Fruit fly (Drosophila melanogaster) whole organism, prepupa: Measurements from ENCODE around the gene Arts.
A peak's percentile ranks its signal among the peaks of the same experiment; 100 is the strongest.

Experiments used
- Blimp-1 ChIP-seq: fragments of 200-800 bp; sonication (Bioruptor generic); optimal IDR thresholded peaks from 3 replicates; lab custom pipeline; 2017; ENCODE audit warnings: missing biosample characterization, missing genetic modification characterization, mild to moderate bottlenecking, moderate library complexity, missing genetic modification reagents
- CG10631 ChIP-seq: fragments of 200-800 bp; sonication (Bioruptor generic); optimal IDR thresholded peaks from 2 replicates; lab custom pipeline; 2016; ENCODE audit warnings: missing biosample characterization, missing genetic modification characterization
- CG10669 ChIP-seq: fragments of 200-800 bp; sonication (Bioruptor generic); optimal IDR thresholded peaks from 3 replicates; lab custom pipeline; 2018; ENCODE audit warnings: missing biosample characterization, mild to moderate bottlenecking, missing genetic modification characterization, moderate library complexity
- CG11294 ChIP-seq: fragments of 200-800 bp; sonication (Bioruptor generic); IDR thresholded peaks from 2 replicates; pipeline ENCODE4 v1.3.6; 2022; ENCODE audit warnings: missing biosample characterization, missing genetic modification characterization
- CG11762 ChIP-seq: fragments of 200-800 bp; sonication (Bioruptor generic); optimal IDR thresholded peaks from 3 replicates; lab custom pipeline; 2016; ENCODE audit warnings: missing biosample characterization, missing genetic modification characterization; ENCODE audit not compliant: insufficient read depth
- CG11902 ChIP-seq: fragments of 200-800 bp; sonication (Bioruptor generic); optimal IDR thresholded peaks from 3 replicates; lab custom pipeline; 2016; ENCODE audit warnings: missing biosample characterization, missing genetic modification characterization
- CG15336 ChIP-seq: fragments of 200-800 bp; sonication (Bioruptor generic); IDR thresholded peaks from 2 replicates; pipeline ENCODE4 v1.3.6; 2022; ENCODE audit warnings: missing biosample characterization, missing genetic modification characterization
- CG16779 ChIP-seq: fragments of 200-800 bp; sonication (Bioruptor generic); optimal IDR thresholded peaks from 3 replicates; lab custom pipeline; 2017; ENCODE audit warnings: missing biosample characterization, mild to moderate bottlenecking, missing genetic modification characterization
- CG3032 ChIP-seq: fragments of 200-800 bp; optimal IDR thresholded peaks from 2 replicates; lab custom pipeline; 2019; ENCODE audit warnings: missing biosample characterization, mild to moderate bottlenecking, missing genetic modification characterization, moderate library complexity
- CG31627 ChIP-seq: fragments of 200-800 bp; sonication (Bioruptor generic); optimal IDR thresholded peaks from 3 replicates; lab custom pipeline; 2016; ENCODE audit warnings: missing biosample characterization, missing genetic modification characterization
- CG32006 ChIP-seq: fragments of 200-800 bp; sonication (Bioruptor generic); optimal IDR thresholded peaks from 3 replicates; lab custom pipeline; 2017; ENCODE audit warnings: missing biosample characterization, mild to moderate bottlenecking, missing genetic modification characterization
- CG34406 ChIP-seq: fragments of 200-800 bp; sonication (Bioruptor generic); optimal IDR thresholded peaks from 3 replicates; lab custom pipeline; 2016; ENCODE audit warnings: missing biosample characterization, missing genetic modification characterization
- CG3919 ChIP-seq: fragments of 200-800 bp; sonication (Bioruptor generic); optimal IDR thresholded peaks from 3 replicates; lab custom pipeline; 2016; ENCODE audit warnings: missing biosample characterization, missing genetic modification characterization
- CG4318 ChIP-seq: fragments of 200-800 bp; sonication (Bioruptor generic); optimal IDR thresholded peaks from 3 replicates; lab custom pipeline; 2017; ENCODE audit warnings: missing biosample characterization, mild to moderate bottlenecking, missing genetic modification characterization
- CG6163 ChIP-seq: fragments of 200-800 bp; sonication (Bioruptor generic); IDR thresholded peaks from 3 replicates; pipeline ENCODE4 v1.3.6; 2022; ENCODE audit warnings: missing biosample characterization, missing genetic modification characterization
- CG6276 ChIP-seq: fragments of 200-800 bp; sonication (Bioruptor generic); optimal IDR thresholded peaks from 2 replicates; lab custom pipeline; 2017; ENCODE audit warnings: missing biosample characterization, mild to moderate bottlenecking, missing genetic modification characterization
- CG6792 ChIP-seq: fragments of 200-800 bp; sonication (Bioruptor generic); optimal IDR thresholded peaks from 3 replicates; lab custom pipeline; 2016; ENCODE audit warnings: missing biosample characterization, missing genetic modification characterization
- CG6808 ChIP-seq: fragments of 200-800 bp; sonication (Bioruptor generic); optimal IDR thresholded peaks from 3 replicates; lab custom pipeline; 2017; ENCODE audit warnings: missing biosample characterization, missing genetic modification characterization, mild to moderate bottlenecking, moderate library complexity, missing genetic modification reagents
- CG6854 ChIP-seq: fragments of 200-800 bp; sonication (Bioruptor generic); optimal IDR thresholded peaks from 2 replicates; lab custom pipeline; 2017; ENCODE audit warnings: missing biosample characterization, mild to moderate bottlenecking, missing genetic modification characterization
- CG7368 ChIP-seq: fragments of 200-800 bp; sonication (Bioruptor generic); optimal IDR thresholded peaks from 3 replicates; lab custom pipeline; 2016; ENCODE audit warnings: missing biosample characterization, missing genetic modification characterization
- CG8319 ChIP-seq: fragments of 200-800 bp; sonication (Bioruptor generic); optimal IDR thresholded peaks from 3 replicates; lab custom pipeline; 2016; ENCODE audit warnings: missing biosample characterization, missing genetic modification characterization
- CG8632 ChIP-seq: fragments of 200-800 bp; sonication (Bioruptor generic); optimal IDR thresholded peaks from 3 replicates; lab custom pipeline; 2016; ENCODE audit warnings: missing biosample characterization, missing genetic modification characterization
- CG9139 ChIP-seq: fragments of 200-800 bp; sonication (Bioruptor generic); optimal IDR thresholded peaks from 3 replicates; lab custom pipeline; 2017; ENCODE audit warnings: missing biosample characterization, mild to moderate bottlenecking, missing genetic modification characterization
- Eip75B ChIP-seq: fragments of 200-800 bp; sonication (Bioruptor generic); optimal IDR thresholded peaks from 3 replicates; lab custom pipeline; 2016; ENCODE audit warnings: missing biosample characterization, missing genetic modification characterization
- Eip78C ChIP-seq: fragments of 200-800 bp; sonication (Bioruptor generic); peaks from one replicate; lab custom pipeline; 2016; ENCODE audit warnings: missing biosample characterization, missing genetic modification characterization
- Eip93F ChIP-seq: fragments of 200-800 bp; sonication (Bioruptor generic); optimal IDR thresholded peaks from 2 replicates; lab custom pipeline; 2016; ENCODE audit warnings: missing biosample characterization, mild to moderate bottlenecking, missing genetic modification characterization
- Ets21C ChIP-seq: fragments of 200-800 bp; sonication (Bioruptor generic); optimal IDR thresholded peaks from 3 replicates; lab custom pipeline; 2016; ENCODE audit warnings: missing biosample characterization, missing genetic modification characterization
- Ets96B ChIP-seq: fragments of 200-800 bp; optimal IDR thresholded peaks from 2 replicates; lab custom pipeline; 2019; ENCODE audit warnings: missing biosample characterization, mild to moderate bottlenecking, missing genetic modification characterization, moderate library complexity
- Gug ChIP-seq: fragments of 200-800 bp; sonication (Bioruptor generic); IDR thresholded peaks from 2 replicates; pipeline ENCODE4 v1.3.6; 2022; ENCODE audit warnings: missing biosample characterization, missing genetic modification characterization
- Hr38 ChIP-seq: sonication (Bioruptor generic); optimal IDR thresholded peaks from 2 replicates; lab custom pipeline; 2016; ENCODE audit warnings: missing biosample characterization, missing genetic modification characterization
- Hr39 ChIP-seq: fragments of 200-800 bp; sonication (Bioruptor generic); optimal IDR thresholded peaks from 2 replicates; lab custom pipeline; 2016; ENCODE audit warnings: missing biosample characterization, missing genetic modification characterization
- Hr4 ChIP-seq: fragments of 200-800 bp; sonication (Bioruptor generic); optimal IDR thresholded peaks from 3 replicates; lab custom pipeline; 2016; ENCODE audit warnings: missing biosample characterization, missing genetic modification characterization
- Lpt ChIP-seq: fragments of 200-800 bp; sonication (Bioruptor generic); optimal IDR thresholded peaks from 3 replicates; lab custom pipeline; 2016; ENCODE audit warnings: missing biosample characterization, missing genetic modification characterization
- Met ChIP-seq: fragments of 200-800 bp; sonication (Bioruptor generic); optimal IDR thresholded peaks from 3 replicates; lab custom pipeline; 2016; ENCODE audit warnings: missing biosample characterization, missing genetic modification characterization
- OdsH ChIP-seq: fragments of 200-800 bp; sonication (Bioruptor generic); optimal IDR thresholded peaks from 3 replicates; lab custom pipeline; 2016; ENCODE audit warnings: missing biosample characterization, missing genetic modification characterization
- Sox102F ChIP-seq: fragments of 200-800 bp; sonication (Bioruptor generic); optimal IDR thresholded peaks from 2 replicates; lab custom pipeline; 2016; ENCODE audit warnings: missing biosample characterization, mild to moderate bottlenecking, missing genetic modification characterization
- Sox14 ChIP-seq: fragments of 200-800 bp; sonication (Bioruptor generic); optimal IDR thresholded peaks from 3 replicates; lab custom pipeline; 2016; ENCODE audit warnings: missing biosample characterization, missing genetic modification characterization
- Sox15 ChIP-seq: fragments of 200-800 bp; sonication (Bioruptor generic); optimal IDR thresholded peaks from 3 replicates; lab custom pipeline; 2016; ENCODE audit warnings: missing biosample characterization, missing genetic modification characterization
- acj6 ChIP-seq: fragments of 200-800 bp; sonication (Bioruptor generic); optimal IDR thresholded peaks from 3 replicates; lab custom pipeline; 2016; ENCODE audit warnings: missing biosample characterization, missing genetic modification characterization
- cyc ChIP-seq: fragments of 200-800 bp; sonication (Bioruptor generic); optimal IDR thresholded peaks from 3 replicates; lab custom pipeline; 2016; ENCODE audit warnings: missing biosample characterization, missing genetic modification characterization
- dac ChIP-seq: fragments of 200-800 bp; sonication (Bioruptor generic); optimal IDR thresholded peaks from 2 replicates; lab custom pipeline; 2017; ENCODE audit warnings: missing biosample characterization, mild to moderate bottlenecking, missing genetic modification characterization
- dsx ChIP-seq: fragments of 200-800 bp; optimal IDR thresholded peaks from 3 replicates; lab custom pipeline; 2019; ENCODE audit warnings: missing biosample characterization, mild to moderate bottlenecking, missing genetic modification characterization, moderate library complexity; ENCODE audit not compliant: poor library complexity, severe bottlenecking
- eg ChIP-seq: fragments of 200-800 bp; sonication (Bioruptor generic); IDR thresholded peaks from 3 replicates; pipeline ENCODE4 v1.3.6; 2022; ENCODE audit warnings: missing biosample characterization, missing genetic modification characterization
- esn ChIP-seq: fragments of 200-800 bp; sonication (Bioruptor generic); optimal IDR thresholded peaks from 2 replicates; lab custom pipeline; 2016; ENCODE audit warnings: missing biosample characterization, mild to moderate bottlenecking, missing genetic modification characterization, moderate library complexity
- fd85E ChIP-seq: fragments of 200-800 bp; sonication (Bioruptor generic); optimal IDR thresholded peaks from 3 replicates; lab custom pipeline; 2016; ENCODE audit warnings: missing biosample characterization, missing genetic modification characterization
- fkh ChIP-seq: fragments of 200-800 bp; sonication (Bioruptor generic); optimal IDR thresholded peaks from 3 replicates; lab custom pipeline; 2017; ENCODE audit warnings: missing biosample characterization, mild to moderate bottlenecking, missing genetic modification characterization, moderate library complexity
- lz ChIP-seq: fragments of 200-800 bp; sonication (Bioruptor generic); optimal IDR thresholded peaks from 3 replicates; lab custom pipeline; 2016; ENCODE audit warnings: missing biosample characterization, missing genetic modification characterization
- net ChIP-seq: fragments of 200-800 bp; sonication (Bioruptor generic); optimal IDR thresholded peaks from 3 replicates; lab custom pipeline; 2016; ENCODE audit warnings: missing biosample characterization, missing genetic modification characterization
- pdm3 ChIP-seq: fragments of 200-800 bp; sonication (Bioruptor generic); optimal IDR thresholded peaks from 3 replicates; lab custom pipeline; 2016; ENCODE audit warnings: missing biosample characterization, missing genetic modification characterization
- ss ChIP-seq, 2 experiments: fragments of 200-800 bp; sonication (Bioruptor generic); optimal IDR thresholded peaks; 2 replicates in 1 of 2; 3 replicates in 1 of 2; lab custom pipeline; 2017 to 2018; ENCODE audit warnings: mild to moderate bottlenecking in 2 of 2, missing biosample characterization in 2 of 2, missing genetic modification characterization in 2 of 2, moderate library complexity in 1 of 2
- svp ChIP-seq: fragments of 200-800 bp; sonication (Bioruptor generic); peaks from one replicate; lab custom pipeline; 2016; ENCODE audit warnings: missing biosample characterization, missing genetic modification characterization
- vri ChIP-seq: fragments of 200-800 bp; sonication (Bioruptor generic); optimal IDR thresholded peaks from 3 replicates; lab custom pipeline; 2016; ENCODE audit warnings: missing biosample characterization, mild to moderate bottlenecking, missing genetic modification characterization

Arts gene

dm6 chr3L:16642088-16642507, 39.4 kb downstream of the Arts start:
- TF ChIP-seq ss (GFP tag; optimal IDR thresholded peaks at IDR 0.05; lab: Kevin White, UChicago) (peak; percentile 75 to 79), OdsH (GFP tag; lab: Kevin White, UChicago) (peak; percentile 74), Hr4 (peak; percentile 85), CG6854 (GFP tag; lab: Kevin White, UChicago) (no peak), CG6163 (GFP tag; lab: Robert Waterston, UW) (no peak), net (GFP tag; lab: Kevin White, UChicago) (peak; percentile 79), CG11902 (GFP tag; lab: Kevin White, UChicago) (peak; percentile 55), CG16779 (peak; percentile 74), Eip93F (GFP tag; lab: Kevin White, UChicago) (no peak), Met (GFP tag; lab: Kevin White, UChicago) (peak; percentile 48), Hr38 (GFP tag; lab: Kevin White, UChicago) (no peak), CG9139 (GFP tag; lab: Kevin White, UChicago) (peak; percentile 35), Sox15 (GFP tag; lab: Kevin White, UChicago) (peak; percentile 68), Hr39 (GFP tag; lab: Kevin White, UChicago) (peak; percentile 57), Eip75B (GFP tag; lab: Kevin White, UChicago) (peak; percentile 81), CG11294 (GFP tag; lab: Robert Waterston, UW) (no peak; the same call in 1 of the 2 replicates), svp (GFP tag; lab: Kevin White, UChicago) (peak; percentile 59), CG32006 (GFP tag; lab: Kevin White, UChicago) (peak; percentile 92), cyc (GFP tag; lab: Kevin White, UChicago) (peak; percentile 70), Ets21C (peak; percentile 45), Eip78C (GFP tag; lab: Kevin White, UChicago) (peak; percentile 93), dac (GFP tag; lab: Kevin White, UChicago) (peak; percentile 57), fkh (GFP tag; lab: Kevin White, UChicago) (no peak), CG10669 (GFP tag; lab: Kevin White, UChicago) (peak; percentile 78), CG3032 (tag; lab: Kevin White, UChicago) (peak; percentile 81), dsx (GFP tag; lab: Kevin White, UChicago) (peak; percentile 59), CG34406 (peak; percentile 77), Gug (GFP tag; lab: Robert Waterston, UW) (peak; percentile 47; the same call in 1 of the 2 replicates), acj6 (GFP tag; lab: Kevin White, UChicago) (peak; percentile 80), fd85E (GFP tag; lab: Kevin White, UChicago) (no peak), CG6276 (GFP tag; lab: Kevin White, UChicago) (peak; percentile 71), CG31627 (GFP tag; lab: Kevin White, UChicago) (peak; percentile 50), Ets96B (tag; lab: Kevin White, UChicago) (peak; percentile 70), CG3919 (GFP tag; lab: Kevin White, UChicago) (peak; percentile 87), eg (peak; percentile 59; the same call in 1 of the 3 replicates), Sox102F (GFP tag; lab: Kevin White, UChicago) (peak; percentile 50), Lpt (GFP tag; lab: Kevin White, UChicago) (peak; percentile 69), Blimp-1 (GFP tag; lab: Kevin White, UChicago) (no peak), CG6808 (peak; percentile 85), CG10631 (GFP tag; lab: Kevin White, UChicago) (peak; percentile 85), vri (GFP tag; lab: Kevin White, UChicago) (no peak), CG11762 (GFP tag; lab: Kevin White, UChicago) (peak; percentile 70), CG8319 (GFP tag; lab: Kevin White, UChicago) (peak; percentile 79), esn (GFP tag; lab: Kevin White, UChicago) (peak; percentile 72), lz (GFP tag; lab: Kevin White, UChicago) (peak; percentile 64), CG15336 (peak; percentile 65), CG4318 (GFP tag; lab: Kevin White, UChicago) (peak; percentile 79), CG7368 (peak; percentile 68), Sox14 (GFP tag; lab: Kevin White, UChicago) (peak; percentile 60), pdm3 (GFP tag; lab: Kevin White, UChicago) (peak; percentile 72), CG6792 (GFP tag; lab: Kevin White, UChicago) (peak; percentile 79), CG8632 (GFP tag; lab: Kevin White, UChicago) (peak; percentile 72)
